Fruit fly (Drosophila melanogaster): ENCODE results near the gene Caf1-55.

Gene Caf1-55

DNA sequence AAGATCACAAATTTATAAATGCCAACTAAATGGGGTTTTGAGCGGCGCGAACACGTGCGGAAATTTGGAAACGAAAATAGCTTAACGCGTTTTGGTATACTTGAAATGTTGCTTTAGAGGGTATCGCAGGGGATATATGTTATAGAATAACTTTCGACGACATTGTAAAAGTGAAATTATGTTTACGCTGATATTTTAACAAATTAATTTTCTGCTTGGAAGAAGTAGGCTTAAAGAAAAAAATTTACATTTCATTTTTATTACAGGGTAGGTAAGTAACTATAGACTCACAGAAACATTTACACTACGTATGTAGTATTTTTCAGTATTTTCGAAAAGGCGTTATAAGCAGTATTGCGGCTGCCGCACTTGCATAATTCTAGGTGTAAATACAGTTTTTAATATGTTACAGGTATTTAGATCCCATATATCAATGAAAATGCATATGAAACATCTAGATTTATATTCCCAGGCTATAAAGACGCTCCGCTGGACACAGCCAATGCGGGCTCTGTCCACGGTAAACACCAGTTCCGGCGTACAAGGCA lies 4.0 kb downstream of the Caf1-55 start, which contains the start of the genes Art3 and mRpS10 (continued):
- TF ChIP-seq cyc (GFP tag; optimal IDR thresholded peaks at IDR 0.05) (peak; percentile 100), Ets21C (GFP tag; optimal IDR thresholded peaks at IDR 0.05) (peak; percentile 100), fd85E (GFP tag; optimal IDR thresholded peaks at IDR 0.05) (peak; percentile 98), Sox14 (GFP tag; optimal IDR thresholded peaks at IDR 0.05) (peak; percentile 100), fkh (GFP tag; optimal IDR thresholded peaks at IDR 0.05) (peak; percentile 97), achi (GFP tag; optimal IDR thresholded peaks at IDR 0.05) (peak; percentile 99), esn (GFP tag; optimal IDR thresholded peaks at IDR 0.05) (peak; percentile 100), Ets96B (tag; optimal IDR thresholded peaks at IDR 0.05) (peak; percentile 100), CG16779 (tag; optimal IDR thresholded peaks at IDR 0.05) (peak; percentile 99), Blimp-1 (GFP tag; optimal IDR thresholded peaks at IDR 0.05) (peak; percentile 98), OdsH (GFP tag; optimal IDR thresholded peaks at IDR 0.05) (peak; percentile 100), topi (GFP tag; optimal IDR thresholded peaks at IDR 0.05) (peak; percentile 100), Met (GFP tag; optimal IDR thresholded peaks at IDR 0.05) (peak; percentile 100), eg (GFP tag; IDR thresholded peaks at IDR 0.05) (peak; percentile 100), CG11294 (GFP tag; IDR thresholded peaks at IDR 0.05) (peak; percentile 100), Hr39 (GFP tag; optimal IDR thresholded peaks at IDR 0.05) (peak; percentile 100), Sox15 (GFP tag; optimal IDR thresholded peaks at IDR 0.05) (peak; percentile 100), CG7368 (GFP tag; optimal IDR thresholded peaks at IDR 0.05) (peak; percentile 100), CG34406 (GFP tag; optimal IDR thresholded peaks at IDR 0.05) (peak; percentile 100), Gug (GFP tag; IDR thresholded peaks at IDR 0.05) (peak; percentile 100), acj6 (GFP tag; optimal IDR thresholded peaks at IDR 0.05) (peak; percentile 100), CG9139 (GFP tag; optimal IDR thresholded peaks at IDR 0.05) (peak; percentile 99), CG15336 (GFP tag; IDR thresholded peaks at IDR 0.05) (peak; percentile 100), Eip78C (GFP tag) (peak; percentile 100), CG10669 (GFP tag; optimal IDR thresholded peaks at IDR 0.05) (peak; percentile 100), Lpt (GFP tag; optimal IDR thresholded peaks at IDR 0.05) (peak; percentile 100)

DNA sequence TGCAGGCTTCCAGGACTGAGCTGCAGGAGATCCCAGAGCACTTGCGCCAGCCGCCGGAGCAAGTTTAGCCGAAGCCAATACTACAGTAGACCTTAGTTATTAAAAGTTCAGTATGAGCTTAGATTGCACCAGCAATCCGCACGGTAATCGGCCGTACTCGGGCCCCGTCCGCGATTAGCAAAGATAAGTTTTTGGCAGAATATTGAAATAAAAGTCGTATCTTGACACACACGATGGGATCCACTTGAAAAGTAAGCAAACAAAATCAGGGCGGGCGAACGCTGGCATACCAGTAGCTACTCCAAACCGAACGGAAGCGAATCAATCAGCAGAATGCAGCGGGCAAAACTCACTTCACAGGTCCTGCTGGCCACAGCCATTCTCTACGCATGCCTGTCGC lies 4.9 kb downstream of the Caf1-55 start, which contains the start of gene CG34316:
CG34316 (plus strand) TSS at position 301 of the 400 bp plus-strand sequence.
- no peak for TF ChIP-seq svp (GFP tag)
- TF ChIP-seq CG8632 (GFP tag; optimal IDR thresholded peaks at IDR 0.05): no peak
- no peak for TF ChIP-seq fd59A (GFP tag; optimal IDR thresholded peaks at IDR 0.05)
- TF ChIP-seq CG6808 (GFP tag; optimal IDR thresholded peaks at IDR 0.05): no peak
- TF ChIP-seq dsx (GFP tag; optimal IDR thresholded peaks at IDR 0.05; ENCODE audit: poor library complexity, severe bottlenecking): no peak
- no peak for TF ChIP-seq spab (GFP tag; optimal IDR thresholded peaks at IDR 0.05)
- no peak for TF ChIP-seq vri (GFP tag; optimal IDR thresholded peaks at IDR 0.05)
- no peak for TF ChIP-seq fd85E (GFP tag; optimal IDR thresholded peaks at IDR 0.05)
- no peak for TF ChIP-seq CG6854 (GFP tag; optimal IDR thresholded peaks at IDR 0.05)
- TF ChIP-seq salr (GFP tag; optimal IDR thresholded peaks at IDR 0.05): no peak

DNA sequence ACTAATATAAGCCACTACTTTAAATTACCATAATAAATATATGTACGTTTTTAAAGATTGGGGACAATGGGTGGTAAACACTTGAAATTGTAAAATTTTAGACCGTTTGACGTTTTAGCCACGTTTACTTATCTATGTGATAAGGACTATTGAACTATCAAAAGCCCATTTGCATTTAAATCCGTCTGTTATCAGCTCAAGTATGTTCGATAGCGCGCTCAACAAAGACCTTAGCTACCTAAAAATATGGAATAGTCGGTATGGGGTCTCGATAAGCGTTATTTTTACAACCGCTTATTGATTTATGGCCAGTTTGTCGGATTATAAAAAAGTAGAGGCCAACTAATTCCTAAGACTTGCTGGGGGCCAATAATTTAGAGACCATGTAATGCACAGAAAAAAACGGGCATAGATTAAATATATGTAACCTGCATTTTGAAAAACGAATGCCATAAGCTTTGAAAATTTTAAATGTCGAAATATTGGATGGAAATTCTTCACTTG lies 6.3 kb downstream of the Caf1-55 start:
- TF ChIP-seq CG3919 (GFP tag; optimal IDR thresholded peaks at IDR 0.05) (no peak), Lpt (GFP tag; optimal IDR thresholded peaks at IDR 0.05) (no peak), spab (GFP tag; optimal IDR thresholded peaks at IDR 0.05) (no peak), CG6163 (GFP tag; IDR thresholded peaks at IDR 0.05) (no peak)

Measured in whole organism, prepupa.